Worm (Caenorhabditis elegans) whole organism, late embryonic: Measurements from ENCODE around the gene F14D2.14.

Experiments
- ceh-24 ChIP-seq: sonication (generic microtip); optimal IDR thresholded peaks from 2 replicates; lab custom pipeline; 2016; ENCODE audit warnings: mild to moderate bottlenecking, missing genetic modification characterization, missing compliant biosample characterization
- unc-86 ChIP-seq: sonication (generic microtip); optimal IDR thresholded peaks from 2 replicates; lab custom pipeline; 2016; ENCODE audit warnings: missing genetic modification characterization, missing compliant biosample characterization

DNA sequence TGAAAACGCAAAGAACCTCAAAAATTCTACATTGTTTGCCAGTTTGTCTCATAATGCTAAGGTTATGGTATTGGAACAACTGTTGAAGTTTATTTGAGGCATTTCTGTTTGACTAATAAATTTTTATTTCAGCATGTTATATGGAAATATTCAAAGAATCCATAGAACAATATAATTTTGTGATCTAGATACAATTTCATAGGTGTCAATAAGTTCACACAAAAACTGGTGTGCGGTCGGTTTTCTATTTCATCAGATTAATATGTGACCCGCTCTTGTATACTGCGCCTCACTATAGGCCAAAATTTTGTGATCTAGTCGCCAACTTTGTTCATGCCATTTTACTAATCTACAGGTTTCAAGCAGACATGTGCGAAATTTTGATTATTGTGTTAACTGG, 48.3 kb downstream of the F14D2.14 start, which contains the start of gene btb-22:
- TF ChIP-seq ceh-24 (tag; lab: Kevin White, UChicago) (no peak), unc-86 (tag; lab: Kevin White, UChicago) (no peak)
